Worm (Caenorhabditis elegans) whole organism, young adult: ENCODE results near the gene C06A12.8.

Experiments
- B0261.1 ChIP-seq: sonication (generic microtip); optimal IDR thresholded peaks from 2 replicates; lab custom pipeline; 2016; ENCODE audit warnings: mild to moderate bottlenecking, missing genetic modification characterization, moderate library complexity, missing compliant biosample characterization
- F10E7.11 ChIP-seq: sonication (generic microtip); optimal IDR thresholded peaks from 2 replicates; lab custom pipeline; 2017; ENCODE audit warnings: mild to moderate bottlenecking, missing genetic modification characterization, moderate library complexity, missing compliant biosample characterization
- F39B2.1 ChIP-seq: fragments of 200-800 bp; sonication (Bioruptor generic); IDR thresholded peaks from 2 replicates; pipeline ENCODE4 v1.3.6; 2022; ENCODE audit warnings: missing genetic modification reagents, missing genetic modification characterization, missing compliant biosample characterization
- F55B11.4 ChIP-seq: sonication (generic microtip); optimal IDR thresholded peaks from 2 replicates; lab custom pipeline; 2016; ENCODE audit warnings: missing compliant biosample characterization, missing genetic modification characterization, borderline replicate concordance; ENCODE audit not compliant: insufficient read depth
- F57A8.1 ChIP-seq: fragments of 200-800 bp; sonication (Bioruptor generic); optimal IDR thresholded peaks from 2 replicates; lab custom pipeline; 2018; ENCODE audit warnings: mild to moderate bottlenecking, missing genetic modification characterization, moderate library complexity, missing compliant biosample characterization
- K12H6.12 ChIP-seq: fragments of 200-800 bp; sonication (Bioruptor generic); optimal IDR thresholded peaks from 2 replicates; lab custom pipeline; 2018; ENCODE audit warnings: mild to moderate bottlenecking, missing genetic modification characterization, missing compliant biosample characterization
- Y53F4B.3 ChIP-seq: fragments of 200-800 bp; sonication (Bioruptor generic); IDR thresholded peaks from 2 replicates; pipeline ENCODE4 v1.3.6; 2022; ENCODE audit warnings: missing genetic modification reagents, missing genetic modification characterization, missing compliant biosample characterization
- Y95B8A.8 ChIP-seq: fragments of 200-800 bp; sonication (Bioruptor generic); IDR thresholded peaks from 2 replicates; pipeline ENCODE4 v1.3.6; 2022; ENCODE audit warnings: missing genetic modification reagents, missing genetic modification characterization, missing compliant biosample characterization
- aptf-3 ChIP-seq: fragments of 200-800 bp; sonication (Bioruptor generic); IDR thresholded peaks from 2 replicates; pipeline ENCODE4 v1.3.6; 2022; ENCODE audit warnings: missing genetic modification characterization, missing compliant biosample characterization
- ceh-100 ChIP-seq: fragments of 200-800 bp; sonication (Bioruptor generic); IDR thresholded peaks from 2 replicates; pipeline ENCODE4 v1.3.6; 2022; ENCODE audit warnings: missing genetic modification reagents, missing genetic modification characterization, missing compliant biosample characterization
- ceh-27 ChIP-seq: fragments of 200-800 bp; sonication (Bioruptor generic); optimal IDR thresholded peaks from 2 replicates; lab custom pipeline; 2018; ENCODE audit warnings: mild to moderate bottlenecking, missing genetic modification characterization, moderate library complexity, missing compliant biosample characterization
- ceh-40 ChIP-seq: fragments of 200-800 bp; sonication (Bioruptor generic); IDR thresholded peaks from 2 replicates; pipeline ENCODE4 v1.3.6; 2022; ENCODE audit warnings: missing genetic modification characterization, missing compliant biosample characterization
- ceh-58 ChIP-seq: fragments of 200-800 bp; sonication (Bioruptor generic); IDR thresholded peaks from 2 replicates; pipeline ENCODE4 v1.3.6; 2022; ENCODE audit warnings: missing genetic modification characterization, missing compliant biosample characterization
- ceh-79 ChIP-seq: sonication (generic microtip); optimal IDR thresholded peaks from 2 replicates; lab custom pipeline; 2017; ENCODE audit warnings: mild to moderate bottlenecking, missing genetic modification characterization, missing compliant biosample characterization
- ceh-91 ChIP-seq: fragments of 200-800 bp; sonication (Bioruptor generic); IDR thresholded peaks from 2 replicates; pipeline ENCODE4 v1.3.6; 2022; ENCODE audit warnings: missing genetic modification reagents, missing genetic modification characterization, missing compliant biosample characterization
- chd-7 ChIP-seq: sonication (generic microtip); optimal IDR thresholded peaks from 2 replicates; lab custom pipeline; 2016; ENCODE audit warnings: mild to moderate bottlenecking, missing genetic modification characterization, moderate library complexity, missing compliant biosample characterization
- die-1 ChIP-seq: sonication (generic microtip); optimal IDR thresholded peaks from 2 replicates; lab custom pipeline; 2016; ENCODE audit warnings: missing genotype, mild to moderate bottlenecking, missing genetic modification characterization, missing compliant biosample characterization
- dpff-1 ChIP-seq: sonication (generic microtip); optimal IDR thresholded peaks from 2 replicates; lab custom pipeline; 2017; ENCODE audit warnings: mild to moderate bottlenecking, missing genetic modification characterization, missing compliant biosample characterization
- efl-1 ChIP-seq: fragments of 150-350 bp; optimal IDR thresholded peaks from 2 replicates; lab custom pipeline; 2014; ENCODE audit warnings: missing biosample characterization, missing genetic modification reagents, missing genetic modification characterization
- egl-18 ChIP-seq: fragments of 200-800 bp; sonication (Bioruptor generic); IDR thresholded peaks from 2 replicates; pipeline ENCODE4 v1.3.6; 2022; ENCODE audit warnings: missing genetic modification reagents, missing genetic modification characterization, missing compliant biosample characterization
- egl-44 ChIP-seq: fragments of 200-800 bp; sonication (Bioruptor generic); IDR thresholded peaks from 2 replicates; pipeline ENCODE4 v1.3.6; 2022; ENCODE audit warnings: missing genetic modification reagents, missing genetic modification characterization, missing compliant biosample characterization
- ekl-4 ChIP-seq: fragments of 200-800 bp; sonication (Bioruptor generic); IDR thresholded peaks from 2 replicates; pipeline ENCODE4 v1.3.6; 2022; ENCODE audit warnings: missing genetic modification reagents, missing genetic modification characterization, missing compliant biosample characterization
- fkh-3 ChIP-seq: sonication (generic microtip); optimal IDR thresholded peaks from 2 replicates; lab custom pipeline; 2016; ENCODE audit warnings: mild to moderate bottlenecking, missing genetic modification characterization, missing compliant biosample characterization
- hrde-1 ChIP-seq: sonication (generic microtip); optimal IDR thresholded peaks from 2 replicates; lab custom pipeline; 2016; ENCODE audit warnings: missing genetic modification characterization, mild to moderate bottlenecking, missing compliant biosample characterization, moderate library complexity, missing genotype, missing genetic modification reagents, borderline replicate concordance
- hsf-1 ChIP-seq: fragments of 200-800 bp; sonication (Bioruptor generic); IDR thresholded peaks from 2 replicates; pipeline ENCODE4 v1.3.6; 2022; ENCODE audit warnings: missing genetic modification reagents, missing genetic modification characterization, missing compliant biosample characterization
- let-526 ChIP-seq: fragments of 200-800 bp; sonication (Bioruptor generic); IDR thresholded peaks from 2 replicates; pipeline ENCODE4 v1.3.6; 2022; ENCODE audit warnings: missing genetic modification reagents, missing genetic modification characterization, missing compliant biosample characterization
- lin-54 ChIP-seq: fragments of 200-800 bp; sonication (Bioruptor generic); optimal IDR thresholded peaks from 2 replicates; lab custom pipeline; 2018; ENCODE audit warnings: mild to moderate bottlenecking, missing genetic modification characterization, missing compliant biosample characterization
- lsl-1 ChIP-seq: fragments of 200-800 bp; sonication (Bioruptor generic); optimal IDR thresholded peaks from 2 replicates; lab custom pipeline; 2018; ENCODE audit warnings: mild to moderate bottlenecking, missing genetic modification characterization, moderate library complexity, missing compliant biosample characterization
- madf-8 ChIP-seq: fragments of 200-800 bp; sonication (Bioruptor generic); conservative IDR thresholded peaks from 2 replicates; pipeline ENCODE4 v1.3.6; 2022; ENCODE audit warnings: missing genetic modification reagents, missing genetic modification characterization, missing compliant biosample characterization
- mcd-1 ChIP-seq: fragments of 200-800 bp; sonication (Bioruptor generic); IDR thresholded peaks from 2 replicates; pipeline ENCODE4 v1.3.6; 2022; ENCODE audit warnings: missing genetic modification reagents, missing genetic modification characterization, missing compliant biosample characterization
- mxl-1 ChIP-seq: sonication (generic microtip); optimal IDR thresholded peaks from 2 replicates; lab custom pipeline; 2016; ENCODE audit warnings: missing genetic modification characterization, missing compliant biosample characterization
- nhr-120 ChIP-seq: fragments of 200-800 bp; sonication (Bioruptor generic); IDR thresholded peaks from 2 replicates; pipeline ENCODE4 v1.3.6; 2022; ENCODE audit warnings: missing genetic modification characterization, missing compliant biosample characterization
- nhr-27 ChIP-seq: fragments of 200-800 bp; sonication (Bioruptor generic); optimal IDR thresholded peaks from 2 replicates; lab custom pipeline; 2018; ENCODE audit warnings: mild to moderate bottlenecking, missing genetic modification characterization, moderate library complexity, missing compliant biosample characterization
- nhr-90 ChIP-seq: sonication (generic microtip); optimal IDR thresholded peaks from 2 replicates; lab custom pipeline; 2016; ENCODE audit warnings: missing genotype, mild to moderate bottlenecking, missing genetic modification characterization, missing compliant biosample characterization
- repo-1 ChIP-seq: sonication (generic microtip); optimal IDR thresholded peaks from 2 replicates; lab custom pipeline; 2017; ENCODE audit warnings: mild to moderate bottlenecking, missing genetic modification characterization, missing compliant biosample characterization
- sdz-38 ChIP-seq: sonication (generic microtip); optimal IDR thresholded peaks from 2 replicates; lab custom pipeline; 2016; ENCODE audit warnings: missing genotype, missing genetic modification characterization, missing compliant biosample characterization
- snpc-1.1 ChIP-seq: sonication (generic microtip); optimal IDR thresholded peaks from 2 replicates; lab custom pipeline; 2017; ENCODE audit warnings: missing genetic modification characterization, mild to moderate bottlenecking, missing compliant biosample characterization, antibody characterized with exemption, moderate library complexity, missing genotype, missing genetic modification reagents; ENCODE audit not compliant: insufficient read depth
- snpc-3.4 ChIP-seq: sonication (generic microtip); optimal IDR thresholded peaks from 2 replicates; lab custom pipeline; 2017; ENCODE audit warnings: missing genetic modification characterization, mild to moderate bottlenecking, missing compliant biosample characterization, antibody characterized with exemption, moderate library complexity, missing genotype, missing genetic modification reagents
- snpc-4 ChIP-seq, 5 experiments: fragments of 150-350 bp in 1 of 5; sonication (generic microtip) in 4 of 5; optimal IDR thresholded peaks; 2 replicates each; lab custom pipeline; 2014 to 2018; ENCODE audit warnings: missing genetic modification characterization in 5 of 5, missing biosample characterization in 3 of 5, antibody characterized with exemption in 2 of 5, mild to moderate bottlenecking in 2 of 5, missing compliant biosample characterization in 2 of 5, missing genotype in 2 of 5, moderate library complexity in 2 of 5, missing genetic modification reagents in 1 of 5
- sptf-2 ChIP-seq: fragments of 200-800 bp; sonication (Bioruptor generic); optimal IDR thresholded peaks from 2 replicates; lab custom pipeline; 2018; ENCODE audit warnings: mild to moderate bottlenecking, missing genetic modification characterization, missing compliant biosample characterization
- tbx-9 ChIP-seq: sonication (generic microtip); optimal IDR thresholded peaks from 2 replicates; lab custom pipeline; 2016; ENCODE audit warnings: borderline replicate concordance, missing genetic modification characterization, inconsistent platforms, missing compliant biosample characterization
- tlf-1 ChIP-seq: fragments of 200-800 bp; sonication (Bioruptor generic); optimal IDR thresholded peaks from 2 replicates; lab custom pipeline; 2018; ENCODE audit warnings: mild to moderate bottlenecking, missing genetic modification characterization, missing compliant biosample characterization
- unc-62 ChIP-seq: fragments of 150-350 bp; optimal IDR thresholded peaks from 2 replicates; lab custom pipeline; 2014; ENCODE audit warnings: missing biosample characterization, missing genetic modification reagents, missing genetic modification characterization
- xnd-1 ChIP-seq: sonication (generic microtip); optimal IDR thresholded peaks from 2 replicates; lab custom pipeline; 2016; ENCODE audit warnings: missing genotype, missing genetic modification reagents, missing genetic modification characterization, missing compliant biosample characterization
- ztf-6 ChIP-seq: fragments of 200-800 bp; sonication (Bioruptor generic); IDR thresholded peaks from 2 replicates; pipeline ENCODE4 v1.3.6; 2022; ENCODE audit warnings: missing genetic modification reagents, missing genetic modification characterization, missing compliant biosample characterization

C06A12.8 gene

DNA sequence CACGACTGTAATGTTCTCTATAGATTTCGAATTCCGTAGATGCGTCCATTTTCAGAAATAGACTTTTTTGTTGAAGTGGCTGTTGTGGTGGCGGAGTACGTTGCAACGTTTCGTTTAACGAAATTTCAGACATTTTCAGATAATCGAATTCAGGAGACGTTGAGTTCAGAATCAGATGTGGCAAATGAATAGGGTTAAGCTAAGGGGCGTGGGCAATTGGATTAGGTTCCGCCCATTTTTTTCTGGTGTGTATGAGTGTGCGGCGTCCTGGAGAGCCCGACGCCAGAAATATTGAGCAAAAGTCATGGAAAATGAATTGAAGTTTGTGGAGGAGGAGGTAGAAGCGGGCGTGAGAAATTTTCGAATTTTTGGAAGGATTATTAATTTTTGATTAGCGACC lies 23.8 kb upstream of the C06A12.8 start:
- no peak for TF ChIP-seq snpc-4 (GFP tag; optimal IDR thresholded peaks at IDR 0.05; lab: Kevin White, UChicago)
- no peak for TF ChIP-seq snpc-4 (tag; optimal IDR thresholded peaks at IDR 0.05; lab: Kevin White, UChicago)
- TF ChIP-seq F57A8.1, result no peak
- no peak for TF ChIP-seq xnd-1 (tag; lab: Kevin White, UChicago)
- no peak for TF ChIP-seq nhr-120 (GFP tag; lab: Robert Waterston, UW)
- no peak for TF ChIP-seq ceh-100 (GFP tag; lab: Robert Waterston, UW)
- TF ChIP-seq lsl-1, result no peak
- no peak for TF ChIP-seq die-1 (tag; lab: Kevin White, UChicago)
- no peak for TF ChIP-seq madf-8 (GFP tag; lab: Robert Waterston, UW)
- no peak for TF ChIP-seq K12H6.12
- no peak for TF ChIP-seq mxl-1 (tag; lab: Kevin White, UChicago)
- no peak for TF ChIP-seq mcd-1
- TF ChIP-seq ceh-27 (GFP tag; lab: Kevin White, UChicago), result no peak

DNA sequence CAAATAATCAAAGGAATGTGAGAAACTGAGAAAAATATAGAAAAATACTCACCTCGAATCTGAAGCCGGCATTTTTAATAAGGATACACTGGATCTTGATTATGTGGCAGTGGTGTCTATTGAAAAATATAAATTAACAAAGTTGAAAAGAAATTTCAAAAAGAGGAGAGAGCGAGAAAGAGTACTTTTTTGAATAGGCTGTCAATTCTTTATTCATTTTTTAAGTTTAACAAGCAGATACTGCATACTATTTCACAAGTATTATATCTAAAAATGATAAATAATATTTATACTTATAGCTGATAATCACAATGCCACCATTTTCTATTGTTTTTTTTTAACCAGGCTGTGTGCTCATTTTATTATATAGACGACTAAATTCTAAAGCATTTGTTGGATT lies 19.4 kb upstream of the C06A12.8 start, which contains the start of gene npr-26:
TSS of gene npr-26 (minus strand) at position 101 of the 400 bp plus-strand sequence.
- TF ChIP-seq snpc-4 (GFP tag; optimal IDR thresholded peaks at IDR 0.05; lab: Kevin White, UChicago) (no peak), snpc-4 (tag; optimal IDR thresholded peaks at IDR 0.05; lab: Kevin White, UChicago) (no peak), nhr-27 (tag; lab: Kevin White, UChicago) (no peak), sptf-2 (GFP tag; lab: Kevin White, UChicago) (no peak), ceh-58 (GFP tag; lab: Robert Waterston, UW) (no peak), B0261.1 (tag; lab: Kevin White, UChicago) (no peak), ekl-4 (no peak), chd-7 (no peak), F39B2.1 (GFP tag; lab: Robert Waterston, UW) (no peak), F10E7.11 (no peak), aptf-3 (no peak), Y53F4B.3 (no peak), egl-44 (GFP tag; lab: Robert Waterston, UW) (no peak), ceh-100 (GFP tag; lab: Robert Waterston, UW) (no peak), snpc-1.1 (tag; lab: Kevin White, UChicago) (no peak), efl-1 (GFP tag; lab: Kevin White, UChicago) (no peak), ceh-79 (no peak), F55B11.4 (no peak)
- TF ChIP-seq, all 124 proteins: peak for 0

DNA sequence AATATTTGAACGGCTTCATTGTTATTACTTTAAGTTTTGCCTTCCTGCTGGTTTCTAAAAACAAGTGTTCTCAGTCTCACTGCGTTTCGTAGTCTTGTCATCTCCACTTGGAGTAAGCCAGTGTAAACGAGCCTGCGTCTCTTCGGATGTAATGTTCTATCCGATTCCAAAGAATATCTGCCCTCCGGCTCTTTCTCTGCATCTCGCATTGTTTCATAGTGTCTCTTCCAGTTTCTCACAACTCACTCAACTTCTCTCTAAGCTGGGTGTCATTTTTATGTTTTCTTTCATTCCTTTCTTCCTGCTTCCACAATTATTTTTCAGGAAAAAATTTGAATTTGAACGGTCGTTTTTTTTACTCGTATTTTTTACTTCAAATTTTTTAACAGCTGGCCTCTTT lies 10.2 kb upstream of the C06A12.8 start:
- no peak for TF ChIP-seq ekl-4
- no peak for TF ChIP-seq repo-1 (tag; lab: Kevin White, UChicago)
- TF ChIP-seq ceh-40 (GFP tag; lab: Robert Waterston, UW), result no peak
- no peak for TF ChIP-seq unc-62 (GFP tag; lab: Kevin White, UChicago)
- TF ChIP-seq hrde-1 (tag; lab: Kevin White, UChicago), result no peak
- TF ChIP-seq egl-18, result no peak
- no peak for TF ChIP-seq fkh-3 (tag; lab: Kevin White, UChicago)
- no peak for TF ChIP-seq ztf-6 (GFP tag; lab: Robert Waterston, UW)
- no peak for TF ChIP-seq tlf-1
- no peak for TF ChIP-seq sdz-38 (tag; lab: Kevin White, UChicago)
- TF ChIP-seq lin-54 (GFP tag; lab: Kevin White, UChicago), result no peak
- TF ChIP-seq dpff-1, result no peak
- no peak for TF ChIP-seq nhr-90 (tag; lab: Kevin White, UChicago)
- no peak for TF ChIP-seq snpc-3.4 (tag; lab: Kevin White, UChicago)
- no peak for TF ChIP-seq tbx-9 (tag; lab: Kevin White, UChicago)
- TF ChIP-seq hsf-1 (GFP tag; lab: Robert Waterston, UW), result no peak
- TF ChIP-seq let-526 (GFP tag; lab: Robert Waterston, UW), result no peak
- TF ChIP-seq F10E7.11, result no peak
- TF ChIP-seq Y95B8A.8 (GFP tag; lab: Robert Waterston, UW), result no peak
- TF ChIP-seq ceh-91 (GFP tag; lab: Robert Waterston, UW), result no peak
